Fruit fly (Drosophila melanogaster): ENCODE results near the gene CG4045.

Gene CG4045

dm6 chrX:2065073-2065472 lies 10.6 kb downstream of the CG4045 start, which contains the start of gene CG4281 (continued):
- TF ChIP-seq chif (GFP tag; optimal IDR thresholded peaks at IDR 0.05) (no peak), MBD-R2 (GFP tag; IDR thresholded peaks at IDR 0.05) (no peak; the same call in 1 of the 2 replicates), CG2120 (GFP tag; optimal IDR thresholded peaks at IDR 0.05) (peak; percentile 33), mam (GFP tag; optimal IDR thresholded peaks at IDR 0.05) (no peak), tup (GFP tag; optimal IDR thresholded peaks at IDR 0.05) (no peak), Sry-δ (GFP tag; optimal IDR thresholded peaks at IDR 0.05) (peak; percentile 82), sd (tag; optimal IDR thresholded peaks at IDR 0.05) (peak; percentile 80), CG11696 (GFP tag; IDR thresholded peaks at IDR 0.05) (no peak), disco-r (GFP tag; optimal IDR thresholded peaks at IDR 0.05) (no peak), toy (GFP tag; IDR thresholded peaks at IDR 0.05) (no peak), en (GFP tag; optimal IDR thresholded peaks at IDR 0.05) (no peak), eyg (GFP tag; optimal IDR thresholded peaks at IDR 0.05) (no peak), Eip74EF (GFP tag; optimal IDR thresholded peaks at IDR 0.05) (peak in 1 of 2 experiments; percentile 3), CG13123 (GFP tag; optimal IDR thresholded peaks at IDR 0.05) (no peak), CG1233 (GFP tag; optimal IDR thresholded peaks at IDR 0.05) (no peak), klu (GFP tag; IDR thresholded peaks at IDR 0.05) (no peak), Hr51 (GFP tag; optimal IDR thresholded peaks at IDR 0.05) (no peak), Drgx (GFP tag; IDR thresholded peaks at IDR 0.05) (no peak), amos (GFP tag; IDR thresholded peaks at IDR 0.05; ENCODE audit: partially characterized antibody) (peak; percentile 90), salm (tag; optimal IDR thresholded peaks at IDR 0.05) (no peak), danr (GFP tag; IDR thresholded peaks at IDR 0.05) (no peak), CG2129 (GFP tag; IDR thresholded peaks at IDR 0.05; ENCODE audit: partially characterized antibody) (peak; percentile 91), Poxn (GFP tag; IDR thresholded peaks at IDR 0.05) (no peak), CrebB (tag; optimal IDR thresholded peaks at IDR 0.05) (no peak), Optix (GFP tag; IDR thresholded peaks at IDR 0.05) (no peak), Asciz (GFP tag; optimal IDR thresholded peaks at IDR 0.05) (no peak), gce (GFP tag; IDR thresholded peaks at IDR 0.05) (no peak), ato (GFP tag; IDR thresholded peaks at IDR 0.05; ENCODE audit: partially characterized antibody) (peak; percentile 82), CG12219 (GFP tag; optimal IDR thresholded peaks at IDR 0.05) (no peak), Sin3A (optimal IDR thresholded peaks at IDR 0.05) (peak; percentile 69), tna (GFP tag; IDR thresholded peaks at IDR 0.05; ENCODE audit: partially characterized antibody) (peak; percentile 92), CG6689 (GFP tag; IDR thresholded peaks at IDR 0.05) (no peak), Ets97D (GFP tag; optimal IDR thresholded peaks at IDR 0.05) (peak; percentile 15), CG6791 (GFP tag; IDR thresholded peaks at IDR 0.05; ENCODE audit: partially characterized antibody) (peak; percentile 82), CG8924 (tag; optimal IDR thresholded peaks at IDR 0.05) (no peak), sug (tag; optimal IDR thresholded peaks at IDR 0.05) (no peak), trem (tag; optimal IDR thresholded peaks at IDR 0.05) (no peak), schlank (tag; optimal IDR thresholded peaks at IDR 0.05) (no peak), CG6854 (GFP tag; optimal IDR thresholded peaks at IDR 0.05) (no peak), onecut (GFP tag; IDR thresholded peaks at IDR 0.05) (no peak), ci (GFP tag; IDR thresholded peaks at IDR 0.05) (no peak), CG12071 (GFP tag; optimal IDR thresholded peaks at IDR 0.05) (no peak), ems (GFP tag; optimal IDR thresholded peaks at IDR 0.05) (no peak), CG2199 (GFP tag; IDR thresholded peaks at IDR 0.05) (no peak), CG12236 (GFP tag; optimal IDR thresholded peaks at IDR 0.05) (no peak), fd3F (GFP tag; optimal IDR thresholded peaks at IDR 0.05) (no peak), HLH4C (GFP tag; IDR thresholded peaks at IDR 0.05; ENCODE audit: partially characterized antibody) (peak; percentile 97), pros (GFP tag; optimal IDR thresholded peaks at IDR 0.05) (no peak), CG33213 (GFP tag; optimal IDR thresholded peaks at IDR 0.05) (no peak), CG13775 (GFP tag; optimal IDR thresholded peaks at IDR 0.05) (no peak), bsh (GFP tag; optimal IDR thresholded peaks at IDR 0.05) (no peak)

Measured in whole organism, embryonic.